Worm (Caenorhabditis elegans) whole organism, L1 larva: ENCODE measurements around the gene nlp-6.
A peak's percentile ranks its signal among the peaks of the same experiment; 100 is the strongest.

Experiments
- C04F5.9 ChIP-seq: sonication (generic microtip); optimal IDR thresholded peaks from 2 replicates; lab custom pipeline; 2016; ENCODE audit warnings: missing genetic modification characterization, missing compliant biosample characterization
- C16A3.4 ChIP-seq: fragments of 150-350 bp; optimal IDR thresholded peaks from 2 replicates; lab custom pipeline; 2014; ENCODE audit warnings: missing biosample characterization, missing genetic modification characterization
- C34B4.2 ChIP-seq: sonication (generic microtip); optimal IDR thresholded peaks from 2 replicates; lab custom pipeline; 2017; ENCODE audit warnings: mild to moderate bottlenecking, missing genetic modification characterization, missing compliant biosample characterization
- alr-1 ChIP-seq: fragments of 200-800 bp; sonication (Bioruptor generic); optimal IDR thresholded peaks from 2 replicates; lab custom pipeline; 2018; ENCODE audit warnings: borderline replicate concordance, mild to moderate bottlenecking, missing genetic modification characterization, missing compliant biosample characterization
- aly-2 ChIP-seq: fragments of 150-350 bp; optimal IDR thresholded peaks from 2 replicates; lab custom pipeline; 2014; ENCODE audit warnings: missing biosample characterization, missing genetic modification characterization
- ama-1 ChIP-seq: fragments of 150-350 bp; optimal IDR thresholded peaks from 2 replicates; lab custom pipeline; 2014
- ceh-82 ChIP-seq, 3 experiments: fragments of 150-350 bp in 1 of 3; sonication (generic microtip) in 2 of 3; optimal IDR thresholded peaks; 2 replicates each; lab custom pipeline; 2014 to 2017; ENCODE audit warnings: missing biosample characterization in 3 of 3, missing genetic modification characterization in 3 of 3
- dsc-1 ChIP-seq: sonication (generic microtip); optimal IDR thresholded peaks from 2 replicates; lab custom pipeline; 2016; ENCODE audit warnings: mild to moderate bottlenecking, missing genetic modification characterization, missing compliant biosample characterization
- egl-13 ChIP-seq: sonication (generic microtip); optimal IDR thresholded peaks from 2 replicates; lab custom pipeline; 2016; ENCODE audit warnings: missing genotype, missing genetic modification reagents, missing genetic modification characterization, missing compliant biosample characterization
- elt-2 ChIP-seq: sonication (generic microtip); optimal IDR thresholded peaks from 2 replicates; lab custom pipeline; 2016; ENCODE audit warnings: missing genetic modification characterization, mild to moderate bottlenecking, inconsistent platforms, missing compliant biosample characterization, missing genetic modification reagents
- elt-3 ChIP-seq, 6 experiments: fragments of 150-350 bp in 1 of 6; sonication (generic microtip); optimal IDR thresholded peaks; 2 replicates each; lab custom pipeline; 2017 to 2018; ENCODE audit warnings: missing biosample characterization in 6 of 6, missing genetic modification characterization in 6 of 6, inconsistent platforms in 1 of 6
- fkh-10 ChIP-seq: sonication (generic microtip); optimal IDR thresholded peaks from 2 replicates; lab custom pipeline; 2017; ENCODE audit warnings: missing biosample characterization, missing genetic modification reagents, missing genetic modification characterization
- fkh-4 ChIP-seq: sonication (generic microtip); optimal IDR thresholded peaks from 2 replicates; lab custom pipeline; 2016; ENCODE audit warnings: missing compliant biosample characterization, missing genetic modification characterization, borderline replicate concordance
- hpl-2 ChIP-seq: fragments of 150-350 bp; optimal IDR thresholded peaks from 2 replicates; lab custom pipeline; 2014; ENCODE audit warnings: missing biosample characterization, missing genetic modification reagents, missing genetic modification characterization
- irx-1 ChIP-seq: sonication (generic microtip); optimal IDR thresholded peaks from 2 replicates; lab custom pipeline; 2016; ENCODE audit warnings: missing genetic modification characterization, missing compliant biosample characterization
- jun-1 ChIP-seq: fragments of 150-350 bp; optimal IDR thresholded peaks from 2 replicates; lab custom pipeline; 2014; ENCODE audit warnings: missing biosample characterization, missing genetic modification reagents, missing genetic modification characterization
- lin-15B ChIP-seq: fragments of 150-350 bp; sonication (generic microtip); optimal IDR thresholded peaks from 3 replicates; lab custom pipeline; 2014; ENCODE audit warnings: missing biosample characterization, missing genetic modification characterization
- lin-35 ChIP-seq, 2 experiments: fragments of 150-350 bp; optimal IDR thresholded peaks; 2 replicates each; lab custom pipeline; 2014; ENCODE audit warnings: missing biosample characterization in 2 of 2, missing genetic modification characterization in 2 of 2, missing genetic modification reagents in 2 of 2
- lir-3 ChIP-seq: sonication (generic microtip); optimal IDR thresholded peaks from 2 replicates; lab custom pipeline; 2016; ENCODE audit warnings: mild to moderate bottlenecking, missing genetic modification characterization, moderate library complexity, missing compliant biosample characterization; ENCODE audit not compliant: poor library complexity
- lsy-2 ChIP-seq, 2 experiments: fragments of 150-350 bp; optimal IDR thresholded peaks; 2 replicates each; lab custom pipeline; 2014; ENCODE audit warnings: missing biosample characterization in 2 of 2, missing genetic modification characterization in 2 of 2
- mef-2 ChIP-seq: fragments of 150-350 bp; optimal IDR thresholded peaks from 2 replicates; lab custom pipeline; 2014; ENCODE audit warnings: missing biosample characterization, missing genetic modification characterization
- nhr-12 ChIP-seq: sonication (generic microtip); optimal IDR thresholded peaks from 2 replicates; lab custom pipeline; 2017; ENCODE audit warnings: missing biosample characterization, missing genetic modification characterization
- nhr-20 ChIP-seq: sonication (generic microtip); optimal IDR thresholded peaks from 2 replicates; lab custom pipeline; 2016; ENCODE audit warnings: mild to moderate bottlenecking, missing genetic modification characterization, missing compliant biosample characterization
- nhr-28 ChIP-seq: fragments of 150-350 bp; optimal IDR thresholded peaks from 2 replicates; lab custom pipeline; 2014; ENCODE audit warnings: missing biosample characterization, missing genetic modification characterization
- nhr-76 ChIP-seq: sonication (generic microtip); optimal IDR thresholded peaks from 2 replicates; lab custom pipeline; 2017; ENCODE audit warnings: missing biosample characterization, missing genetic modification characterization
- nhr-77 ChIP-seq: fragments of 150-350 bp; optimal IDR thresholded peaks from 2 replicates; lab custom pipeline; 2014; ENCODE audit warnings: missing biosample characterization, missing genetic modification characterization
- nhr-84 ChIP-seq: sonication (generic microtip); optimal IDR thresholded peaks from 2 replicates; lab custom pipeline; 2017; ENCODE audit warnings: missing biosample characterization, missing genetic modification characterization
- pax-3 ChIP-seq: fragments of 200-800 bp; sonication (Bioruptor generic); optimal IDR thresholded peaks from 2 replicates; lab custom pipeline; 2018; ENCODE audit warnings: mild to moderate bottlenecking, missing genetic modification characterization, moderate library complexity, missing compliant biosample characterization
- skn-1 ChIP-seq: fragments of 150-350 bp; optimal IDR thresholded peaks from 2 replicates; lab custom pipeline; 2014; ENCODE audit warnings: missing biosample characterization, missing genetic modification characterization
- snpc-4 ChIP-seq: fragments of 150-350 bp; optimal IDR thresholded peaks from 2 replicates; lab custom pipeline; 2014; ENCODE audit warnings: missing biosample characterization, missing genetic modification characterization
- tbx-2 ChIP-seq: sonication (generic microtip); optimal IDR thresholded peaks from 2 replicates; lab custom pipeline; 2016; ENCODE audit warnings: missing genetic modification characterization, missing compliant biosample characterization
- unc-62 ChIP-seq: fragments of 150-350 bp; optimal IDR thresholded peaks from 2 replicates; lab custom pipeline; 2014; ENCODE audit warnings: missing biosample characterization, missing genetic modification reagents, missing genetic modification characterization
- unc-86 ChIP-seq: sonication (generic microtip); optimal IDR thresholded peaks from 2 replicates; lab custom pipeline; 2016; ENCODE audit warnings: missing genetic modification characterization, missing compliant biosample characterization
- unc-98 ChIP-seq: fragments of 200-800 bp; sonication (Bioruptor generic); IDR thresholded peaks from 2 replicates; pipeline ENCODE4 v1.3.6; 2022; ENCODE audit warnings: missing genetic modification characterization, missing compliant biosample characterization
- xbp-1 ChIP-seq: sonication (generic microtip); optimal IDR thresholded peaks from 2 replicates; lab custom pipeline; 2016; ENCODE audit warnings: missing genetic modification characterization, missing compliant biosample characterization
- zag-1 ChIP-seq: fragments of 150-350 bp; optimal IDR thresholded peaks from 2 replicates; lab custom pipeline; 2014; ENCODE audit warnings: missing biosample characterization, missing genetic modification characterization
- ztf-11 ChIP-seq, 2 experiments: sonication (generic microtip); optimal IDR thresholded peaks; 2 replicates each; lab custom pipeline; 2016 to 2017; ENCODE audit warnings: missing genetic modification characterization in 2 of 2, missing biosample characterization in 1 of 2, missing compliant biosample characterization in 1 of 2

Gene nlp-6

ce11 chrX:17702602-17703001 is 40.4 kb downstream of the nlp-6 start:
- TF ChIP-seq C04F5.9 (tag; lab: Kevin White, UChicago): no peak
- no peak for TF ChIP-seq elt-3 (tag; optimal IDR thresholded peaks at IDR 0.05; lab: Kevin White, UChicago)
- no peak for TF ChIP-seq jun-1 (tag; lab: Kevin White, UChicago)
- TF ChIP-seq elt-2 (tag; lab: Kevin White, UChicago): peak; percentile 7
- no peak for TF ChIP-seq irx-1
- TF ChIP-seq lir-3 (tag; lab: Kevin White, UChicago): no peak
- TF ChIP-seq, all 84 proteins: peak for 1

ce11 chrX:17711598-17711997 is 49.4 kb downstream of the nlp-6 start, which contains the start of gene H11L12.1:
H11L12.1 (minus strand) TSS chrX:17711698.
- TF ChIP-seq lin-15B (tag; lab: Kevin White, UChicago) (no peak), unc-62 (no peak), mef-2 (tag; lab: Kevin White, UChicago) (no peak), alr-1 (tag; lab: Kevin White, UChicago) (no peak), ztf-11 (tag; optimal IDR thresholded peaks at IDR 0.05; lab: Kevin White, UChicago) (no peak), fkh-4 (tag; lab: Kevin White, UChicago) (no peak), C34B4.2 (tag; lab: Kevin White, UChicago) (no peak), nhr-20 (tag; lab: Kevin White, UChicago) (no peak), nhr-77 (tag; lab: Kevin White, UChicago) (no peak), fkh-10 (GFP tag; lab: Kevin White, UChicago) (no peak), nhr-76 (no peak), nhr-84 (tag; lab: Kevin White, UChicago) (no peak), egl-13 (tag; lab: Kevin White, UChicago) (no peak), zag-1 (tag; lab: Kevin White, UChicago) (no peak), nhr-28 (tag; lab: Kevin White, UChicago) (no peak), dsc-1 (tag; lab: Kevin White, UChicago) (no peak), xbp-1 (tag; lab: Kevin White, UChicago) (no peak), ceh-82 (tag; optimal IDR thresholded peaks at IDR 0.05; lab: Kevin White, UChicago) (no peak), aly-2 (tag; lab: Kevin White, UChicago) (no peak)
- TF ChIP-seq, all 84 proteins: peak for 0

- TF ChIP-seq C16A3.4 (tag; lab: Kevin White, UChicago) (no peak), lin-35 (GFP tag; optimal IDR thresholded peaks at IDR 0.05; lab: Kevin White, UChicago) (peak in 1 of 2 experiments; percentile 17), ama-1 (lab: Kevin White, UChicago) (no peak), unc-86 (tag; lab: Kevin White, UChicago) (no peak), elt-2 (tag; lab: Kevin White, UChicago) (peak; percentile 14), nhr-20 (tag; lab: Kevin White, UChicago) (peak; percentile 75), lsy-2 (tag; optimal IDR thresholded peaks at IDR 0.05; lab: Kevin White, UChicago) (no peak), hpl-2 (GFP tag; lab: Kevin White, UChicago) (no peak), skn-1 (tag; lab: Kevin White, UChicago) (no peak), unc-98 (GFP tag; lab: Robert Waterston, UW) (no peak), tbx-2 (tag; lab: Kevin White, UChicago) (no peak), nhr-76 (no peak), aly-2 (tag; lab: Kevin White, UChicago) (no peak), jun-1 (tag; lab: Kevin White, UChicago) (no peak), pax-3 (tag; lab: Kevin White, UChicago) (no peak), alr-1 (tag; lab: Kevin White, UChicago) (no peak), snpc-4 (tag; lab: Kevin White, UChicago) (no peak), nhr-12 (tag; lab: Kevin White, UChicago) (no peak)
These were observed 52.2 kb downstream of the nlp-6 start, which contains the start of gene cTel55X.1 for ce11 chrX:17714342-17715011. cTel55X.1 (plus strand) TSS chrX:17714961.
